Worm (Caenorhabditis elegans) whole organism, L4/young adult: ENCODE data around the gene prx-10.

Source experiments
- W03F9.2 ChIP-seq: fragments of 150-350 bp; optimal IDR thresholded peaks from 2 replicates; lab custom pipeline; 2014; ENCODE audit warnings: missing biosample characterization, missing genetic modification characterization
- dao-5 ChIP-seq: sonication (generic microtip); optimal IDR thresholded peaks from 2 replicates; lab custom pipeline; 2016; ENCODE audit warnings: missing genotype, missing genetic modification characterization, moderate library complexity, missing compliant biosample characterization
- him-1 ChIP-seq: sonication (generic microtip); optimal IDR thresholded peaks from 2 replicates; lab custom pipeline; 2016; ENCODE audit warnings: missing genotype, missing genetic modification reagents, missing genetic modification characterization, missing compliant biosample characterization

prx-10 gene

DNA sequence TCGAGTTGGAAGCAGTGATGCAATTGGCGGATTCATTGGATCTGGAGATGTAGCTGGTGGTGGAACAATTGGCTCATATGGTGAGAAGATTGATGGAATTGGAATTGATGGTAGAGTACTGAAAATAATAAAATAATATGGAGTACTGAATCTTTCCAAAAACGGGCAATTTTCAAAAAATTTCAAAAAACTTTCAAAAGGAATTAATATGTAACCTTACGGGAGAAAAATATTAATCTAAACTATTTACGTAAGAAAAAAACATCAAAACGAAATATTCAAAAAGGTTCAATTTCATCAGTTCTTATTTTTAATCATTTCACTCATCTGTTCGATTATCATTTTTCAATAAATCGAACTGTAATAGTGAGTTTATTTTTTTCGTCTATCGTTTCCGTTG is 33.6 kb downstream of the prx-10 start, which contains the start of gene ZC395.4:
ZC395.4 (plus strand) TSS at position 301 of the 400 bp plus-strand sequence.
- TF ChIP-seq dao-5 (tag; lab: Kevin White, UChicago), result no peak
- TF ChIP-seq him-1 (tag; lab: Kevin White, UChicago), result no peak
- no peak for TF ChIP-seq W03F9.2 (tag; lab: Kevin White, UChicago)

DNA sequence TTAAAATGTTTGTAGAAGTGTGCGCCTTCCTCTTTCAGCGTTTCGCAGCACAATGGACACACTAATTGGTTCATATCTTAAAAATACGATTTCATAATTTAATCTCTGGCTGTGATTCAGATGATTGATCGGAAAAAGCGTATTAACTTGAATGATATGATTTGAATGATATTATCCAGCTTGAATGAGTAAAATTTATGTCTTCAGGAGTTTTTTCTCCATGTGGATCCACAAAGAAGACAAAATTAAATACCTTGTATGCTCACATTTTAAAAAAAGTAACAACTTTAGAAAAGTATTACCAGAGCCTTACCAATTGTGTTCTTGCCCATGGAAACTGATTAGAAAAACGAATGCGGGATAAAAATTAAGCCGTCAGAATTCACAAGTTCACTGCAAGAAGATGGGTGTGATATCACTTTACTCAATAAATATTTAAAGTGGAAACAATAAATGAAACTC is 37.2 kb downstream of the prx-10 start, which contains the start of gene ztf-8:
ztf-8 (minus strand) TSS at position 76 of the 462 bp plus-strand sequence.
- no peak for TF ChIP-seq dao-5 (tag; lab: Kevin White, UChicago)
- no peak for TF ChIP-seq W03F9.2 (tag; lab: Kevin White, UChicago)
- no peak for TF ChIP-seq him-1 (tag; lab: Kevin White, UChicago)

ce11 chrIII:5274250-5274649 is 38.0 kb downstream of the prx-10 start:
- TF ChIP-seq him-1 (tag; lab: Kevin White, UChicago) (no peak), dao-5 (tag; lab: Kevin White, UChicago) (no peak), W03F9.2 (tag; lab: Kevin White, UChicago) (no peak)

DNA sequence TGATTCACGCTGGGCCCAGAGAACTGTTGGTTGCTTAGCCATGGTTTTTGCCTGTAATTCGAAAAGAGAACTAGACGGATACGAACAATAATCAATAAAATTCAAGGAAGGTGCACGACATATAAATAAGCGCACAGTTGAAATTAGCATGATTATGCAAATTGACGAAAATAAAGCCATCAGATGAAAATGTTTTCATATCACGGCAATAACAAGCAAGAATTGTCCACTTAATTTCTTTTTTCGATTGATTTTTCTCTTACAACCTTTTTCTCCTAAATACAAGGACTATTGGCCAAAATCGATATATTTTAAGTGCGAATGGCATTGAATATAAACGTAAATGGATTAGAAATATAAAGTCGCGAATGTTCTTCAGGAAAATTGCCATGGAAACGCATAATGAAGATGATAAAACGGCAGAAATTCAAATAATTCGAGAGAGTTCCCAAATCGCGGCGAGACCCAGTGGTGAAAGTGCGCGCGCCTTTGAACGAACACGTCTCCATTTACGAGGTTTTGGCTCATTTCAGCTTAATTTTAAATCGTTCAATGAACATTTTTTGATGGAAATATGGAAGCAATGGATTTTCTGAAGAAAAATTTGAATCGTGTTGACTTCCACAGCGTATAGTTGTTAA is 38.6 kb downstream of the prx-10 start, which contains the start of the genes daf-41 and toc-1:
daf-41 (minus strand) TSS at position 51 of the 641 bp plus-strand sequence.
toc-1 (plus strand) TSS at position 537 of the 641 bp plus-strand sequence.
- peak; percentile 75 for TF ChIP-seq W03F9.2 (tag; lab: Kevin White, UChicago)
- no peak for TF ChIP-seq dao-5 (tag; lab: Kevin White, UChicago)

- TF ChIP-seq him-1 (tag; lab: Kevin White, UChicago) (no peak), W03F9.2 (tag; lab: Kevin White, UChicago) (no peak), dao-5 (tag; lab: Kevin White, UChicago) (no peak)
Observed at ce11 chrIII:5277740-5278139, 41.5 kb downstream of the prx-10 start, which contains the start of gene clk-1. TSS of gene clk-1 (plus strand) at chrIII:5277894.

- TF ChIP-seq W03F9.2 (tag; lab: Kevin White, UChicago) (no peak), dao-5 (tag; lab: Kevin White, UChicago) (no peak), him-1 (tag; lab: Kevin White, UChicago) (no peak)
Observed at ce11 chrIII:5280228-5280627, 44.0 kb downstream of the prx-10 start.

- TF ChIP-seq him-1 (tag; lab: Kevin White, UChicago), result no peak
- TF ChIP-seq W03F9.2 (tag; lab: Kevin White, UChicago), result no peak
- no peak for TF ChIP-seq dao-5 (tag; lab: Kevin White, UChicago)
Observed at ce11 chrIII:5285484-5285883, 49.3 kb downstream of the prx-10 start.

DNA sequence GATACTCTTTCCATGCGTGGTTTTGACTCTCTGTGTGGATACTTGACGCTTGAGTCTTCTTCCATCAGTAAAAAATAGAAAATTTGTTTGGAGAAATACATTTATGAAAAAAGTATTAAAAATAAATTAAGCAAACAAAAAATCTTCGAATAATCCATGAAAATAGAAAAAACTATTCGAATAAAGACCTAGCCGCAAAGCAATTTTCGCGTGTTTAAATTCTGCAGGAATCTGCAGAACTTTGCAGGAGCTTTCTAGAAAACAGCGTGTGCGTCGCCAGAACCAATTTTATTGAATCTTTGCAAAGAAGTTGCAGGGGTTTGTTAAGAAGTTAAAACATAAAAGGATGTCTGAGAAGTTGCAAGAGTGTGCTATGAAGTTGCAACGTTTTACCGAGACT is 50.0 kb downstream of the prx-10 start, which contains the start of gene ZC395.11:
ZC395.11 (minus strand) TSS at position 101 of the 400 bp plus-strand sequence.
- no peak for TF ChIP-seq him-1 (tag; lab: Kevin White, UChicago)
- TF ChIP-seq W03F9.2 (tag; lab: Kevin White, UChicago), result no peak
- no peak for TF ChIP-seq dao-5 (tag; lab: Kevin White, UChicago)

- TF ChIP-seq him-1 (tag; lab: Kevin White, UChicago) (no peak), dao-5 (tag; lab: Kevin White, UChicago) (no peak), W03F9.2 (tag; lab: Kevin White, UChicago) (no peak)
Observed at ce11 chrIII:5287877-5288276, 51.7 kb downstream of the prx-10 start, which contains the start of gene T15B12.1. TSS of gene T15B12.1 (plus strand) at chrIII:5288177.
